Worm (Caenorhabditis elegans) whole organism, young adult: ENCODE results near the gene Y102A5C.4.

ENCODE experiments used
- ceh-79 ChIP-seq: sonication (generic microtip); optimal IDR thresholded peaks from 2 replicates; lab custom pipeline; 2017; ENCODE audit warnings: mild to moderate bottlenecking, missing genetic modification characterization, missing compliant biosample characterization
- mxl-1 ChIP-seq: sonication (generic microtip); optimal IDR thresholded peaks from 2 replicates; lab custom pipeline; 2016; ENCODE audit warnings: missing genetic modification characterization, missing compliant biosample characterization
- tlf-1 ChIP-seq: fragments of 200-800 bp; sonication (Bioruptor generic); optimal IDR thresholded peaks from 2 replicates; lab custom pipeline; 2018; ENCODE audit warnings: mild to moderate bottlenecking, missing genetic modification characterization, missing compliant biosample characterization

DNA sequence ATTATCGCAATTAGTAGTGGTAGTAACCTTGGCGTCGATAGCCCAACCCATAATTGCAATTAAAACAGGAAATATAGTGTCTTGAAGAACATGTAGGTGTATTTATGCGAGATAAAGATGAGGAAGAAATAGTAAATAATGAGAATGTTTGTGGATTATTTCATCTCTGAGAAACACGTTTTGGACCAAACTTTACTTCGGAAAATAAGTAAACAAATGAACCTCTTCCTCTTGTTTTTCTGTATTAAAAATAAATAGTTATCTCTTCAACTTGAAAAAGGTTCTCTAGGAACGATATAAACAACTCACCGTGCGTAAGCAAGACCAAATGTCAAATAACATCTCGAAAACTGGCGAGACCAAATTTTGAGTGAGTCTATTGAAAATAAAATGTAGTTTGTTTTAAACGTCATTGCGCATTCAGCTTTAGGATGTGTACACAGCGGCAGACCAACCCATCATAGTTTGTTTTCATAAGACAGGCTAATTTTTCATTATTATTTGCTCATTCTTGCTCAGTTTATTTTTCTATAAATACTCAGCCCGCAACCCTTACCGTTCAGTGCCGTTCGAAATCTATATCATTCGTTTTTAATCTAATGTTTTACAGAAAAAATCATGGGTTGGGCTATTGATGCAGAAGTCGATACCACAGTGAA lies 39.7 kb upstream of the Y102A5C.4 start, which contains the start of the genes F09C6.11 and F09C6.12:
- TF ChIP-seq mxl-1 (tag; lab: Kevin White, UChicago) (no peak), ceh-79 (tag; lab: Kevin White, UChicago) (no peak), tlf-1 (GFP tag; lab: Kevin White, UChicago) (no peak)
